Worm (Caenorhabditis elegans): ENCODE data around the gene fbxa-163.

DNA sequence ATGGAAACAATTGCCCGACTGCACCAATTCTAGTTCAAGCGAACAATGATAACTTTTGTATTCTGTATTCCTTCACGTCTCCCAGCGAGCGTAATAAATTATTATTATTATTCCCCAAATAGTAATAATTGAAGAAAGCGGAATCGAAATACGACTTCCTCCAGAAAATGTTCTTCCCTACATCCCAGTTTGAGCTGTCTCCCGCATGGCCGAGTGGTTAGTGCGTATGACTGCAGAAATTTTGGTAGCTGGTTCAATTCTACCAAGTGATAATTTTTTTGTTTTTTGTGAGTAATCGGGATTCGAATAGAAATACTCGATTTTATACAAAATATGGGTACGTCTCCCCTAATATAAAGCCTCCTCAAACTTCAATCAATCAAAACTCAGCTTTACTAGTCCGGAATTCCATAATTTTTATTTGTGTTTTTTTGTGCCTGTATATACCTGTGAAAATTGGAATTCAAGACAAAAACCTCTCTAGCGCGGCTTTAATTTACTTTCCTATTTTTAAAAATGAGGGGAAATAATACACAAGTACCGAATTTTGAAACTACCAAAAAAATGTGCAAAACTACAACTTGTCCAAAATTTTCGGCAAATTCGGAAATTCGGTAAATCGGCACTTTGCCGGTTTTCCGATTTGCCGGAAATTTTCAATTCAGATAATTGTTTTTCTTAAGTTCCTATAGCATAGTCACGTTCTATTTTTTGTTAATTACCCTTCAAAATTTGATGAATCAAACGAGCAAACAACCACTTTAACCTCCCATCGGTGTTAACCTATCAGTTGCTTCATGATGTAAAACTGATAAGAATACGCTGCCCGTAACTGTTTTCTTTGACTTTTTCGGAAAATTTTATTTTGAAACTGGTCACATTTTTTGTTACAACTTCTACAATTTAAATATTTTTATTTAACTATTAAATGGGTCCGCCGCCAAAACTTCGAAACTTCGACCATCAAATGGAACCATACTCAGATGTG is 13.1 kb downstream of the fbxa-163 start, which contains the start of gene bath-46:
- TF ChIP-seq zip-5 (tag; optimal IDR thresholded peaks at IDR 0.05) (no peak), fkh-10 (GFP tag; optimal IDR thresholded peaks at IDR 0.05) (no peak), lin-11 (tag; optimal IDR thresholded peaks at IDR 0.05) (no peak), K02D7.2 (tag; optimal IDR thresholded peaks at IDR 0.05) (no peak), che-1 (tag; optimal IDR thresholded peaks at IDR 0.05) (no peak), ama-1 (optimal IDR thresholded peaks at IDR 0.05) (no peak), sox-2 (GFP tag; IDR thresholded peaks at IDR 0.05) (no peak), ceh-34 (tag; optimal IDR thresholded peaks at IDR 0.05) (no peak)
